Worm (Caenorhabditis elegans): ENCODE measurements around the gene rsp-6.

ce11 chrIV:7783801-7784411 is 7.1 kb downstream of the rsp-6 start, which contains the start of gene tag-321:
- TF ChIP-seq unc-62 (GFP tag; optimal IDR thresholded peaks at IDR 0.05) (no peak), ama-1 (optimal IDR thresholded peaks at IDR 0.05) (no peak), fkh-10 (GFP tag; optimal IDR thresholded peaks at IDR 0.05) (no peak), egl-27 (tag; optimal IDR thresholded peaks at IDR 0.05) (no peak), mef-2 (tag; optimal IDR thresholded peaks at IDR 0.05) (no peak), aly-2 (tag; optimal IDR thresholded peaks at IDR 0.05) (no peak), mab-9 (GFP tag; IDR thresholded peaks at IDR 0.05) (no peak), nhr-12 (tag; optimal IDR thresholded peaks at IDR 0.05) (no peak), ceh-82 (tag; optimal IDR thresholded peaks at IDR 0.05) (no peak), mdl-1 (tag; optimal IDR thresholded peaks at IDR 0.05) (no peak), isw-1 (GFP tag; IDR thresholded peaks at IDR 0.05) (no peak), nhr-76 (tag; optimal IDR thresholded peaks at IDR 0.05) (no peak), nhr-28 (tag; optimal IDR thresholded peaks at IDR 0.05) (no peak), elt-2 (tag; optimal IDR thresholded peaks at IDR 0.05) (no peak)

All from whole organism, L1 larva.